Fruit fly (Drosophila melanogaster) whole organism, pupa: Measurements from ENCODE around the gene CG16713.

Source experiments
- CG10348 ChIP-seq: fragments of 200-800 bp; sonication (Bioruptor generic); IDR thresholded peaks from 2 replicates; pipeline ENCODE4 v1.3.6; 2022; ENCODE audit warnings: missing biosample characterization, missing genetic modification characterization
- CG12605 ChIP-seq: fragments of 200-800 bp; sonication (Bioruptor generic); IDR thresholded peaks from 2 replicates; pipeline ENCODE4 v1.3.6; 2022; ENCODE audit warnings: missing biosample characterization, missing genetic modification characterization
- CG13204 ChIP-seq: fragments of 200-800 bp; sonication (Bioruptor generic); optimal IDR thresholded peaks from 2 replicates; lab custom pipeline; 2018; ENCODE audit warnings: missing biosample characterization, mild to moderate bottlenecking, missing genetic modification characterization, moderate library complexity
- CG14655 ChIP-seq: fragments of 200-800 bp; sonication (Bioruptor generic); optimal IDR thresholded peaks from 3 replicates; lab custom pipeline; 2017; ENCODE audit warnings: mild to moderate bottlenecking, missing biosample characterization, missing genetic modification reagents, missing genetic modification characterization
- CG15710 ChIP-seq: fragments of 200-800 bp; sonication (Bioruptor generic); optimal IDR thresholded peaks from 2 replicates; lab custom pipeline; 2018; ENCODE audit warnings: missing biosample characterization, mild to moderate bottlenecking, missing genetic modification characterization, moderate library complexity
- CG17806 ChIP-seq: fragments of 200-800 bp; sonication (Bioruptor generic); optimal IDR thresholded peaks from 2 replicates; lab custom pipeline; 2018; ENCODE audit warnings: missing biosample characterization, mild to moderate bottlenecking, missing genetic modification characterization, moderate library complexity
- CG32121 ChIP-seq: fragments of 200-800 bp; sonication (Bioruptor generic); IDR thresholded peaks from 2 replicates; pipeline ENCODE4 v1.3.6; 2022; ENCODE audit warnings: missing biosample characterization, missing genetic modification characterization
- CG34367 ChIP-seq: fragments of 200-800 bp; sonication (Bioruptor generic); optimal IDR thresholded peaks from 2 replicates; lab custom pipeline; 2018; ENCODE audit warnings: missing biosample characterization, mild to moderate bottlenecking, missing genetic modification characterization
- CG4496 ChIP-seq: fragments of 200-800 bp; sonication (Bioruptor generic); IDR thresholded peaks from 3 replicates; pipeline ENCODE4 v1.3.6; 2022; ENCODE audit warnings: missing biosample characterization, missing genetic modification characterization
- CG8159 ChIP-seq: fragments of 200-800 bp; sonication (Bioruptor generic); optimal IDR thresholded peaks from 3 replicates; lab custom pipeline; 2018; ENCODE audit warnings: missing biosample characterization, mild to moderate bottlenecking, missing genetic modification characterization, moderate library complexity
- CG9948 ChIP-seq: fragments of 200-800 bp; sonication (Bioruptor generic); optimal IDR thresholded peaks from 2 replicates; lab custom pipeline; 2018; ENCODE audit warnings: missing biosample characterization, mild to moderate bottlenecking, missing genetic modification characterization, moderate library complexity
- D1 ChIP-seq: fragments of 200-800 bp; sonication (Bioruptor generic); optimal IDR thresholded peaks from 2 replicates; lab custom pipeline; 2018; ENCODE audit warnings: missing biosample characterization, mild to moderate bottlenecking, missing genetic modification characterization, moderate library complexity
- Ets98B ChIP-seq: fragments of 200-800 bp; sonication (Bioruptor generic); IDR thresholded peaks from 2 replicates; pipeline ENCODE4 v1.3.6; 2022; ENCODE audit warnings: missing biosample characterization, missing genetic modification characterization
- Pif1A ChIP-seq: fragments of 200-800 bp; sonication (Bioruptor generic); optimal IDR thresholded peaks from 3 replicates; lab custom pipeline; 2016; ENCODE audit warnings: missing biosample characterization, missing genetic modification characterization
- Pif1B ChIP-seq: fragments of 200-800 bp; sonication (Bioruptor generic); optimal IDR thresholded peaks from 3 replicates; lab custom pipeline; 2016; ENCODE audit warnings: missing biosample characterization, missing genetic modification characterization
- Snoo ChIP-seq: fragments of 200-800 bp; sonication (Bioruptor generic); optimal IDR thresholded peaks from 3 replicates; lab custom pipeline; 2017; ENCODE audit warnings: missing biosample characterization, mild to moderate bottlenecking, missing genetic modification characterization, inconsistent platforms
- fd96Ca ChIP-seq: fragments of 200-800 bp; sonication (Bioruptor generic); IDR thresholded peaks from 3 replicates; pipeline ENCODE4 v1.3.6; 2022; ENCODE audit warnings: missing biosample characterization, missing genetic modification characterization
- gl ChIP-seq: fragments of 200-800 bp; sonication (Bioruptor generic); optimal IDR thresholded peaks from 2 replicates; lab custom pipeline; 2018; ENCODE audit warnings: missing biosample characterization, mild to moderate bottlenecking, missing genetic modification characterization
- rn ChIP-seq: fragments of 200-800 bp; sonication (Bioruptor generic); IDR thresholded peaks from 2 replicates; pipeline ENCODE4 v1.3.6; 2022; ENCODE audit warnings: missing biosample characterization, missing genetic modification characterization

CG16713 gene

dm6 chr2L:3700990-3701389 lies 5.8 kb upstream of the CG16713 start, which contains the start of gene CG42467:
Gene CG42467, plus strand, starts transcription at chr2L:3701290.
- TF ChIP-seq Snoo (tag; lab: Kevin White, UChicago) (no peak), fd96Ca (GFP tag; lab: Robert Waterston, UW) (no peak), D1 (tag; lab: Kevin White, UChicago) (no peak), gl (no peak), CG12605 (no peak), CG34367 (tag; lab: Kevin White, UChicago) (no peak), CG13204 (no peak), CG4496 (GFP tag; lab: Robert Waterston, UW) (no peak)

- TF ChIP-seq Pif1A (GFP tag; lab: Kevin White, UChicago) (no peak), rn (GFP tag; lab: Robert Waterston, UW) (no peak), Ets98B (GFP tag; lab: Robert Waterston, UW) (no peak), Snoo (tag; lab: Kevin White, UChicago) (no peak), CG4496 (GFP tag; lab: Robert Waterston, UW) (no peak), CG10348 (GFP tag; lab: Robert Waterston, UW) (no peak), fd96Ca (GFP tag; lab: Robert Waterston, UW) (no peak), CG13204 (no peak), CG9948 (no peak), CG8159 (no peak), CG15710 (tag; lab: Kevin White, UChicago) (no peak), CG17806 (tag; lab: Kevin White, UChicago) (no peak)
These were observed 5.2 kb upstream of the CG16713 start, which contains the start of gene Sfp24C1 for dm6 chr2L:3700374-3700773. Gene Sfp24C1, plus strand, starts transcription at chr2L:3700674.

DNA sequence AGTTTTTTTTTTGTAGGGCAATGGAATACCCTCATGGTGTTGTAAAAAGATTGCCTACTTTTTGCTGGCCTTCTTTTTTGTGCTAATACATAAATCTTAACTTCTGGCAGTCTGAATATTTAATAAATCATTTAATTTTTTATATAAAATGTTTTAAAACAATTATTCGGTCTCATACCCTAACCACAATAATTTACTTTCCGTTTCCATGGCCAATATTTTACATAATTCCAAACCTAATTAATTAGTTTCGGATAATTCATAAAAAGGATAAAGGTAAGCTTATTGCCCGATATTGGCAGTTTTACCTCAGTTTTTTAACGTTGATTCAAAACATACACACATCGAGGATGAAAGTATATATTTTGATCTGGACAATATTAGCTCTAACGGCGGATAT lies 4.7 kb upstream of the CG16713 start, which contains the start of gene CG42465:
CG42465 (plus strand) TSS at position 301 of the 400 bp plus-strand sequence.
- TF ChIP-seq CG34367 (tag; lab: Kevin White, UChicago): no peak
- TF ChIP-seq CG14655 (GFP tag; lab: Kevin White, UChicago): no peak
- no peak for TF ChIP-seq CG13204
- TF ChIP-seq CG10348 (GFP tag; lab: Robert Waterston, UW): no peak
- TF ChIP-seq Pif1B: no peak
- TF ChIP-seq CG12605: no peak
- no peak for TF ChIP-seq CG15710 (tag; lab: Kevin White, UChicago)
- no peak for TF ChIP-seq CG8159
- no peak for TF ChIP-seq D1 (tag; lab: Kevin White, UChicago)
- TF ChIP-seq, all 21 proteins: peak for 0

DNA sequence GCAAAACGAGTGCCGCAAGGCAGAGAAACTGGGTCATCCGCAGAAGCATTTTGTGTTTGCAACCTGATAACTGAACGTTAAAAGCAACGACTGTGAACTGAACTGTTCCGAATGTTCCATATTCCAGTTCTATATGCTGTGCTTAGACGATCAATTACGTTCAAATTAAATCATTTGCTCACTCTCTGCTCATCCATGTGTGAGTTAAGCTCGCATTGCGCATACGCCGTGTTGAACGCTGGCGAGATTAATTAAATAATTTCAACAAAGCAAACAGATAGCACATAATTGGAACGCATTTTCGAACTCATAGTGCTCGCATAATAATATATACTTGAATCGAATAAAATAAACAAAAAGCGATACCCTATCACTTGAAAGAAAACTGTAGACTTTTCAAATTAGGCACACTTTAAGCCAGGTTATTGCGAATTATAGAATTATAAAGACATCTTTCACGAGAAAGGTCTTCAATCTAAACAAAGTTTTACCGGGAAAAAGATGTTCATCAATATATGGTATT lies 3.8 kb upstream of the CG16713 start, which contains the start of the genes CG10031 and CG42464:
CG10031 (minus strand) TSS at position 101 of the 523 bp plus-strand sequence.
CG42464 (plus strand) TSS at position 473 of the 523 bp plus-strand sequence.
- TF ChIP-seq CG32121 (GFP tag; lab: Robert Waterston, UW): no peak

DNA sequence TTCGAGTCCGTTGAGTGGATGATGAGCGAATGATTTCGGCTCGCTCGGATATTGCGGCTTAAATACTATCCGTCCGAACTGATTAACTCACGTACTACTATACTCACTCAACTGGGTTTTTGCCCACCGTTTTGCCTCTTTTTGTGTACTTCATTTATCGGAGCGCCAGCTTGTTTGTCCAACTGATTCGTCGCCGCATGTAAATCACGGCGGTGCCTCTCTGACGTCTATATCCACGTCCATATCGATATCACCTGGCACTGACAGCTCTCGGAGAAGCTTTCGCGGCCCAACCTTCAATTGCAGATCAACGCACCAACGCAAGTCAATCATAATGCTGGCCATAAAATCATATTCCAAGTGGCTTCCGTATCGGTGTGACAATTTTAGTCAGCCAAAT lies 2.6 kb upstream of the CG16713 start, which contains the start of gene CG3604:
CG3604 (minus strand) TSS at position 101 of the 400 bp plus-strand sequence.
- no peak for TF ChIP-seq CG10348 (GFP tag; lab: Robert Waterston, UW)
- TF ChIP-seq rn (GFP tag; lab: Robert Waterston, UW): no peak
- TF ChIP-seq CG14655 (GFP tag; lab: Kevin White, UChicago): no peak
- no peak for TF ChIP-seq CG8159
- TF ChIP-seq CG13204: no peak
- TF ChIP-seq Snoo (tag; lab: Kevin White, UChicago): no peak
- TF ChIP-seq Pif1A (GFP tag; lab: Kevin White, UChicago): no peak

DNA sequence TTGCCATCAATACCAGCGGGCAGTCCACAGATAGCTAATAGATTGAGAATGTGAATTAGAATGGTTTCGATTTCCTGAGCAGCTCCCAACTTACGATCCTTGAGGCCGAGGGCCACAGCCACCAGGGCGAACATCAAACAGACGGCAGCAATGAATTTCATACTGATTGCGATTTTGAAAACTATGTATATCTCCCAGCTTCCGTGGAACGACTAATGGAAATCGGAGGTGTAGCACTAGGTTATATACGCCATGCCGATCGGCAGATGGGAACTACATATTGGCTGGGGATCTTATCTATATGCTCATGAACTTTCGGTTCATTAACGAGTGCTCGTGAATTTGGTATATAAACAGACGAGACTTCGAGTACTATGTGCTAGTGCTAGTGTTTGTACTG lies 1.2 kb upstream of the CG16713 start, which contains the start of gene IM33:
IM33 (minus strand) TSS at position 221 of the 400 bp plus-strand sequence.
- TF ChIP-seq Pif1A (GFP tag; lab: Kevin White, UChicago): no peak
- no peak for TF ChIP-seq CG17806 (tag; lab: Kevin White, UChicago)
- no peak for TF ChIP-seq D1 (tag; lab: Kevin White, UChicago)

DNA sequence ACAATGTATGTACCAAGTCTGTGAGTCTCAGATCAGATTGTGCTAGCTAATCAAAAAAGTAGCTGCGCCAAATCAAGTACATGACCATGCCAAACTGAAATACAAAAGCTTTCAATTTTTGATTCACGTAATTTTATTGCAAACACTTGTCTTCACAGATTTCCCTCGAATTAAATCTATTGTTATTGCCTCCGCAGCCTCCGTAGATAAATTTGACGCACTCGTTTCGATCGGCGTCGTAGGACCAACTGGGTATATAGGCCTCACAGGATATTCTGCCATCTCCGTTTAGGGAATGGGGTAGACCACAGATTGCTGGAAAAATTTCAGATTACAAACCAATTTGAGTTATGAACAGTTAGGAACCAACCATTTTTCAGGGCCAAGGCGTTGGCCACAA lies 291 bp downstream of the CG16713 start, which contains the start of gene CG43165:
CG43165 (minus strand) TSS at position 101 of the 400 bp plus-strand sequence.
- TF ChIP-seq CG4496 (GFP tag; lab: Robert Waterston, UW) (0 out of 3 replicates have a peak, but pooled peaks have one; percentile 19), CG15710 (tag; lab: Kevin White, UChicago) (no peak)

- TF ChIP-seq CG14655 (GFP tag; lab: Kevin White, UChicago): no peak
- no peak for TF ChIP-seq CG34367 (tag; lab: Kevin White, UChicago)
- TF ChIP-seq Ets98B (GFP tag; lab: Robert Waterston, UW): no peak
- TF ChIP-seq CG12605: no peak
- TF ChIP-seq D1 (tag; lab: Kevin White, UChicago): no peak
- TF ChIP-seq, all 21 proteins: peak for 0
These were observed 1.4 kb downstream of the CG16713 start, which contains the start of gene Acp24A4 for dm6 chr2L:3693805-3694204. Gene Acp24A4, minus strand, starts transcription at chr2L:3693905.
